Worm (Caenorhabditis elegans): ENCODE measurements around the gene rilp-1.

DNA sequence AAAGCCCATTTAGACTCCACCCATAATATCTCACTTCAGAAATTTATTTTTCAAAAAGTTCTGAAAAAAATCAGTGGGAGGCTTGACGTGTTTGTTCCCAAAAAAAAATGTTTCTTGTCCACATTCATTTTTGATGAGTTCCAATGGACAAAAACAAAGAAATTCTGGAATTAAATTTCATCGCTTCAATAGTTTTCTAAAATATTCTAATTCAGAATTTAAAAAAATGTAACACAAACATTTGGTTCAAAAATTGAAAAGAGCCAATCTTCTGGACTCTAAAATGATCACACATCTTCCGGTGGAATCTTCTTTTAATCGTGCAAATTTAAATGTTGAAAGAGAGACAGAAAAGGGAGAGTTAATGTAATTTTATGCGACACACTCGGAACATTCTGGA is 56.6 kb downstream of the rilp-1 start:
- TF ChIP-seq him-1 (tag; optimal IDR thresholded peaks at IDR 0.05) (no peak), dao-5 (tag; optimal IDR thresholded peaks at IDR 0.05) (no peak)

All from whole organism, L4/young adult.